Worm (Caenorhabditis elegans) whole organism, late embryonic: ENCODE measurements around the gene ckk-1.

Experiments
- ama-1 ChIP-seq: fragments of 150-350 bp; optimal IDR thresholded peaks from 2 replicates; lab custom pipeline; 2014
- elt-2 ChIP-seq: sonication (generic microtip); optimal IDR thresholded peaks from 2 replicates; lab custom pipeline; 2016; ENCODE audit warnings: missing genetic modification reagents, missing genetic modification characterization, missing compliant biosample characterization
- elt-4 ChIP-seq: sonication (generic microtip); optimal IDR thresholded peaks from 2 replicates; lab custom pipeline; 2016; ENCODE audit warnings: missing genetic modification characterization, missing compliant biosample characterization
- fkh-10 ChIP-seq: fragments of 150-350 bp; optimal IDR thresholded peaks from 2 replicates; lab custom pipeline; 2014; ENCODE audit warnings: missing biosample characterization, missing genetic modification reagents, missing genetic modification characterization
- lim-6 ChIP-seq: sonication (generic microtip); optimal IDR thresholded peaks from 2 replicates; lab custom pipeline; 2016; ENCODE audit warnings: missing genetic modification characterization, missing compliant biosample characterization
- nfya-1 ChIP-seq: sonication (generic microtip); optimal IDR thresholded peaks from 2 replicates; lab custom pipeline; 2017; ENCODE audit warnings: missing genetic modification characterization, mild to moderate bottlenecking, missing compliant biosample characterization, antibody characterized with exemption, moderate library complexity
- nhr-11 ChIP-seq: fragments of 150-350 bp; optimal IDR thresholded peaks from 2 replicates; lab custom pipeline; 2014; ENCODE audit warnings: missing biosample characterization, missing genetic modification characterization
- pha-4 ChIP-seq: fragments of 150-350 bp; optimal IDR thresholded peaks from 2 replicates; lab custom pipeline; 2018; ENCODE audit warnings: missing biosample characterization, missing genetic modification reagents, missing genetic modification characterization
- pqm-1 ChIP-seq: sonication (generic microtip); optimal IDR thresholded peaks from 2 replicates; lab custom pipeline; 2016; ENCODE audit warnings: missing genetic modification characterization, missing compliant biosample characterization

DNA sequence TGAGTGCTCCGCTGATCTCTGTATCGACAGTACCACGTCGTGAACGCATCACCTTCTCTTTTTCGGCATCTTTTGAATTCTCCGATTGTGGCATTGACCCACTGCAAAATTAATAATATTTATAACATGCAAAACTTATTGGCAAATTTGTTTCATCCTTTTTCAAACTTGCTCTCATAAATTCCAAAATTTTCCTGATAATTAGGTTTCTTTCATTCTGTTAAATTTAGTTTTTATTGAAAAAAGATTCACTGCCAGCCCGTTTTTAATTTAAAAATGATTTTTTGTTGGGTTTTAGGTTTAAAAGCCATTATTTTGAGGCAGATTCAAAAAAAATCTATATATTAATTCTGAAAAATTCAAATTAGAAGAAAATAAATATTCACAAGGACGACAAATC is 35.3 kb upstream of the ckk-1 start, which contains the start of gene wdr-37:
- TF ChIP-seq nhr-11 (tag; lab: Kevin White, UChicago) = no peak
- no peak for TF ChIP-seq pqm-1 (tag; lab: Kevin White, UChicago)
- no peak for TF ChIP-seq ama-1
- no peak for TF ChIP-seq pha-4 (tag; lab: Kevin White, UChicago)
- no peak for TF ChIP-seq fkh-10
- no peak for TF ChIP-seq elt-4 (tag; lab: Kevin White, UChicago)
- no peak for TF ChIP-seq nfya-1 (tag; lab: Kevin White, UChicago)
- TF ChIP-seq lim-6 (tag; lab: Kevin White, UChicago) = no peak
- TF ChIP-seq elt-2 (tag; lab: Kevin White, UChicago) = no peak
